Worm (Caenorhabditis elegans): ENCODE data around the gene ncx-9.

DNA sequence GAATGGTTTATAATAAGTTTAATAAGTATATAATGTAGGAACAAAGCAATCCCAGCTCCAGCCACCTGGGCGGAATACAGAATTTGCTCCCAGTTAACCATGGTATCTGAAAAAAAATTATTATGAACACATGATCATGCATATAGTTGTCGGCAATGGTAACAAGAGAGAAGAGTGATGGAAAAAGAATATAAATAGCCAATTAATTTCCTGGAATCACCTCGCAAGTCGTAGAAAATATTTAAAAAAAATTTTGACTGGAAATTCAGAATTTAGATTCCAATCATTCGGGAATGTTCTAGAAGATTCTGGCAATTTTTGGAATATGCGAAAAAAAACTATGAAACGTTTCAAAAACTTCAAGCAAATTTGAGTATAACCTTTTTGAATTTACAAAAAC is 50.8 kb downstream of the ncx-9 start, which contains the start of gene str-211:
- TF ChIP-seq B0310.2 (tag; optimal IDR thresholded peaks at IDR 0.05) (no peak), hmg-4 (GFP tag; optimal IDR thresholded peaks at IDR 0.05) (no peak), tra-4 (tag; optimal IDR thresholded peaks at IDR 0.05) (no peak), ceh-36 (tag; optimal IDR thresholded peaks at IDR 0.05) (no peak), F13C5.2 (tag; optimal IDR thresholded peaks at IDR 0.05) (no peak), ama-1 (optimal IDR thresholded peaks at IDR 0.05) (no peak), ceh-13 (GFP tag; optimal IDR thresholded peaks at IDR 0.05) (no peak), sea-1 (GFP tag; conservative IDR thresholded peaks at IDR 0.05) (no peak), flt-1 (GFP tag; IDR thresholded peaks at IDR 0.05) (no peak), tbx-11 (GFP tag; IDR thresholded peaks at IDR 0.05) (no peak), ets-7 (tag; optimal IDR thresholded peaks at IDR 0.05) (no peak), hmbx-1 (tag; optimal IDR thresholded peaks at IDR 0.05) (no peak), hnd-1 (tag; optimal IDR thresholded peaks at IDR 0.05) (no peak)

Data from whole organism, early embryonic.